Fruit fly (Drosophila melanogaster) whole organism, wandering third instar larva: ENCODE data around the gene CG13931.

Experiments
- Abd-B ChIP-seq: fragments of >200 bp; optimal IDR thresholded peaks from 2 replicates; lab custom pipeline; 2017; ENCODE audit warnings: missing biosample characterization, missing genetic modification characterization
- CG32264 ChIP-seq: fragments of 200-800 bp; sonication (Bioruptor generic); optimal IDR thresholded peaks from 2 replicates; lab custom pipeline; 2016; ENCODE audit warnings: missing biosample characterization, missing genetic modification characterization
- CG9705 ChIP-seq: fragments of 200-800 bp; sonication (Bioruptor generic); optimal IDR thresholded peaks from 2 replicates; lab custom pipeline; 2018; ENCODE audit warnings: missing biosample characterization, mild to moderate bottlenecking, missing genetic modification characterization
- CrebA ChIP-seq: fragments of 200-800 bp; sonication (Bioruptor generic); optimal IDR thresholded peaks from 2 replicates; lab custom pipeline; 2016; ENCODE audit warnings: missing biosample characterization, mild to moderate bottlenecking, missing genetic modification characterization, borderline replicate concordance
- Dif ChIP-seq: fragments of 200-275, 200-300 bp; sonication (Bioruptor generic); optimal IDR thresholded peaks from 2 replicates; lab custom pipeline; 2018; ENCODE audit warnings: missing biosample characterization, missing genetic modification characterization; ENCODE audit not compliant: partially characterized antibody
- GATAd ChIP-seq: sonication (Bioruptor generic); optimal IDR thresholded peaks from 2 replicates; lab custom pipeline; 2016; ENCODE audit warnings: missing biosample characterization, missing genetic modification characterization
- HLH106 ChIP-seq: fragments of 200-800 bp; optimal IDR thresholded peaks from 3 replicates; lab custom pipeline; 2019; ENCODE audit warnings: missing biosample characterization, mild to moderate bottlenecking, missing genetic modification characterization, moderate library complexity
- Hnf4 ChIP-seq: fragments of 200-800 bp; sonication (Bioruptor generic); optimal IDR thresholded peaks from 2 replicates; lab custom pipeline; 2016; ENCODE audit warnings: missing biosample characterization, mild to moderate bottlenecking, missing genetic modification characterization
- Hr78 ChIP-seq: fragments of >200 bp; optimal IDR thresholded peaks from 2 replicates; lab custom pipeline; 2017; ENCODE audit warnings: missing biosample characterization, missing genetic modification characterization
- Hr83 ChIP-seq: fragments of 200-300 bp; sonication (Bioruptor generic); optimal IDR thresholded peaks from 2 replicates; lab custom pipeline; 2016; ENCODE audit warnings: missing biosample characterization, mild to moderate bottlenecking, missing genetic modification characterization, moderate library complexity; ENCODE audit not compliant: poor library complexity, severe bottlenecking
- Jra ChIP-seq: sonication (Bioruptor generic); optimal IDR thresholded peaks from 2 replicates; lab custom pipeline; 2016; ENCODE audit warnings: missing biosample characterization, missing genetic modification characterization
- Mio ChIP-seq: sonication (Bioruptor generic); optimal IDR thresholded peaks from 2 replicates; lab custom pipeline; 2016; ENCODE audit warnings: missing biosample characterization, missing genetic modification characterization
- N ChIP-seq: fragments of >200 bp; optimal IDR thresholded peaks from 2 replicates; lab custom pipeline; 2018; ENCODE audit warnings: missing biosample characterization, missing external identifiers, missing genetic modification characterization
- OdsH ChIP-seq: fragments of 200-800 bp; sonication (Bioruptor generic); optimal IDR thresholded peaks from 2 replicates; lab custom pipeline; 2016; ENCODE audit warnings: missing biosample characterization, mild to moderate bottlenecking, missing genetic modification characterization
- Rel ChIP-seq, 2 experiments: fragments of 200-800 bp; sonication (Bioruptor generic) in 1 of 2; optimal IDR thresholded peaks; 2 replicates in 1 of 2; 3 replicates in 1 of 2; lab custom pipeline; 2016 to 2019; ENCODE audit warnings: mild to moderate bottlenecking in 2 of 2, missing biosample characterization in 2 of 2, missing genetic modification characterization in 2 of 2, moderate library complexity in 1 of 2
- Sp1 ChIP-seq: fragments of 200-800 bp; sonication (Bioruptor generic); optimal IDR thresholded peaks from 3 replicates; lab custom pipeline; 2019; ENCODE audit warnings: missing biosample characterization, mild to moderate bottlenecking, missing genetic modification characterization, moderate library complexity
- Vsx2 ChIP-seq: fragments of 200-300, 225-300 bp; sonication (Bioruptor generic); optimal IDR thresholded peaks from 2 replicates; lab custom pipeline; 2018; ENCODE audit warnings: missing biosample characterization, missing genetic modification characterization; ENCODE audit not compliant: partially characterized antibody
- br ChIP-seq: fragments of 200-800 bp; sonication (Bioruptor generic); optimal IDR thresholded peaks from 2 replicates; lab custom pipeline; 2016; ENCODE audit warnings: missing biosample characterization, missing genetic modification characterization
- brk ChIP-seq: fragments of 200-800 bp; sonication (Bioruptor generic); optimal IDR thresholded peaks from 2 replicates; lab custom pipeline; 2016; ENCODE audit warnings: missing biosample characterization, mild to moderate bottlenecking, missing genetic modification characterization
- dl ChIP-seq, 2 experiments: fragments of 175-275, 200-275 bp in 1 of 2; fragments of 200-275 bp in 1 of 2; sonication (Bioruptor generic); optimal IDR thresholded peaks; lab custom pipeline; 2018; ENCODE audit warnings: mild to moderate bottlenecking in 2 of 2, missing biosample characterization in 2 of 2, missing genetic modification characterization in 2 of 2, moderate library complexity in 2 of 2; ENCODE audit not compliant: partially characterized antibody in 2 of 2, insufficient read depth in 1 of 2
- dmrt93B ChIP-seq: fragments of 200-800 bp; sonication (Bioruptor generic); optimal IDR thresholded peaks from 2 replicates; lab custom pipeline; 2018; ENCODE audit warnings: missing biosample characterization, mild to moderate bottlenecking, missing genetic modification characterization
- dsf ChIP-seq: sonication (Bioruptor generic); optimal IDR thresholded peaks from 2 replicates; lab custom pipeline; 2016; ENCODE audit warnings: missing biosample characterization, missing genetic modification characterization, borderline replicate concordance
- ey ChIP-seq: fragments of 200-800 bp; sonication (Bioruptor generic); optimal IDR thresholded peaks from 2 replicates; lab custom pipeline; 2016; ENCODE audit warnings: missing biosample characterization, missing genetic modification characterization
- foxo ChIP-seq, 2 experiments: fragments of 200-800 bp; sonication (Bioruptor generic); optimal IDR thresholded peaks; 2 replicates in 1 of 2; 3 replicates in 1 of 2; lab custom pipeline; 2016 to 2017; ENCODE audit warnings: missing biosample characterization in 2 of 2, missing genetic modification characterization in 2 of 2
- fru ChIP-seq: fragments of 200-800 bp; sonication (Bioruptor generic); optimal IDR thresholded peaks from 3 replicates; lab custom pipeline; 2016; ENCODE audit warnings: missing biosample characterization, mild to moderate bottlenecking, missing genetic modification characterization
- h ChIP-seq: fragments of 200-800 bp; sonication (Bioruptor generic); optimal IDR thresholded peaks from 3 replicates; lab custom pipeline; 2016; ENCODE audit warnings: missing biosample characterization, mild to moderate bottlenecking, missing genetic modification characterization
- jim ChIP-seq: fragments of 175-275, 200-325 bp; sonication (Bioruptor generic); optimal IDR thresholded peaks from 2 replicates; lab custom pipeline; 2016; ENCODE audit warnings: missing biosample characterization, mild to moderate bottlenecking, missing genetic modification characterization
- lola ChIP-seq: fragments of >200 bp; optimal IDR thresholded peaks from 2 replicates; lab custom pipeline; 2017; ENCODE audit warnings: missing biosample characterization, missing genetic modification characterization
- pan ChIP-seq: fragments of >200 bp; optimal IDR thresholded peaks from 2 replicates; lab custom pipeline; 2017
- psq ChIP-seq: fragments of 200-800 bp; sonication (Bioruptor generic); optimal IDR thresholded peaks from 3 replicates; lab custom pipeline; 2017; ENCODE audit warnings: missing biosample characterization, mild to moderate bottlenecking, missing genetic modification characterization, moderate library complexity
- rgr ChIP-seq: fragments of 200-800 bp; sonication (Bioruptor generic); optimal IDR thresholded peaks from 3 replicates; lab custom pipeline; 2016; ENCODE audit warnings: missing biosample characterization, mild to moderate bottlenecking, missing genetic modification characterization
- sage ChIP-seq: fragments of 200-800 bp; sonication (Bioruptor generic); optimal IDR thresholded peaks from 2 replicates; lab custom pipeline; 2016; ENCODE audit warnings: missing biosample characterization, mild to moderate bottlenecking, missing genetic modification characterization
- sv ChIP-seq: fragments of 200-800 bp; sonication (Bioruptor generic); optimal IDR thresholded peaks from 3 replicates; lab custom pipeline; 2016; ENCODE audit warnings: missing biosample characterization, missing genetic modification characterization
- tai ChIP-seq: sonication (Bioruptor generic); optimal IDR thresholded peaks from 2 replicates; lab custom pipeline; 2016; ENCODE audit warnings: missing biosample characterization, missing genetic modification characterization
- usp ChIP-seq: fragments of >200 bp; optimal IDR thresholded peaks from 2 replicates; lab custom pipeline; 2017; ENCODE audit warnings: missing biosample characterization, missing genetic modification characterization
- woc ChIP-seq: sonication (Bioruptor generic); optimal IDR thresholded peaks from 2 replicates; lab custom pipeline; 2016; ENCODE audit warnings: missing biosample characterization, mild to moderate bottlenecking, missing genetic modification characterization

CG13931 gene

dm6 chr3L:1702367-1702927 is at the start of gene CG13931:
Gene CG13931 (minus strand): TSS chr3L:1702407.
- TF ChIP-seq N (GFP tag; lab: Kevin White, UChicago) (no peak), HLH106 (peak; percentile 22), pan (lab: Kevin White, UChicago) (no peak), foxo (GFP tag; optimal IDR thresholded peaks at IDR 0.05; lab: Kevin White, UChicago) (peak in 1 of 2 experiments; percentile 41), CrebA (GFP tag; lab: Kevin White, UChicago) (no peak), Hnf4 (GFP tag; lab: Kevin White, UChicago) (no peak), Hr83 (GFP tag; lab: Kevin White, UChicago) (no peak), psq (GFP tag; lab: Kevin White, UChicago) (no peak), h (GFP tag; lab: Kevin White, UChicago) (peak; percentile 28), Rel (GFP tag; optimal IDR thresholded peaks at IDR 0.05; lab: Kevin White, UChicago) (no peak), Rel (tag; optimal IDR thresholded peaks at IDR 0.05; lab: Kevin White, UChicago) (no peak), Dif (GFP tag; lab: Kevin White, UChicago) (no peak), rgr (GFP tag; lab: Kevin White, UChicago) (peak; percentile 31), sv (no peak), Mio (GFP tag; lab: Kevin White, UChicago) (no peak), woc (no peak), Jra (GFP tag; lab: Kevin White, UChicago) (no peak), br (GFP tag; lab: Kevin White, UChicago) (peak; percentile 28), fru (peak; percentile 16), OdsH (GFP tag; lab: Kevin White, UChicago) (peak; percentile 16), Sp1 (GFP tag; lab: Kevin White, UChicago) (peak; percentile 29), Vsx2 (GFP tag; lab: Kevin White, UChicago) (no peak), jim (GFP tag; lab: Kevin White, UChicago) (no peak), dmrt93B (GFP tag; lab: Kevin White, UChicago) (peak; percentile 13), ey (GFP tag; lab: Kevin White, UChicago) (peak; percentile 31), lola (GFP tag; lab: Kevin White, UChicago) (no peak), GATAd (GFP tag; lab: Kevin White, UChicago) (no peak), CG9705 (no peak)

- TF ChIP-seq dl (GFP tag; optimal IDR thresholded peaks at IDR 0.05; lab: Kevin White, UChicago; ENCODE audit: insufficient read depth in 1 of 2, partially characterized antibody in 2 of 2): no peak
- no peak for TF ChIP-seq psq (GFP tag; lab: Kevin White, UChicago)
- TF ChIP-seq Sp1 (GFP tag; lab: Kevin White, UChicago): no peak
- TF ChIP-seq Vsx2 (GFP tag; lab: Kevin White, UChicago): peak; percentile 51
Observed at dm6 chr3L:1748218-1748617, 46.0 kb upstream of the CG13931 start.

dm6 chr3L:1746338-1747199 is 44.4 kb upstream of the CG13931 start, which contains the start of gene CG13921:
Gene CG13921 (plus strand): TSS chr3L:1746907.
- TF ChIP-seq foxo (GFP tag; optimal IDR thresholded peaks at IDR 0.05; lab: Kevin White, UChicago): peak; percentile 96 to 100
- no peak for TF ChIP-seq N (GFP tag; lab: Kevin White, UChicago)
- no peak for TF ChIP-seq CrebA (GFP tag; lab: Kevin White, UChicago)
- peak; percentile 99 for TF ChIP-seq ey (GFP tag; lab: Kevin White, UChicago)
- peak; percentile 100 for TF ChIP-seq HLH106
- TF ChIP-seq h (GFP tag; lab: Kevin White, UChicago): peak; percentile 100
- TF ChIP-seq sage: peak; percentile 99
- TF ChIP-seq Jra (GFP tag; lab: Kevin White, UChicago): peak; percentile 98
- TF ChIP-seq Sp1 (GFP tag; lab: Kevin White, UChicago): peak; percentile 99
- no peak for TF ChIP-seq lola (GFP tag; lab: Kevin White, UChicago)
- TF ChIP-seq Dif (GFP tag; lab: Kevin White, UChicago): peak; percentile 4
- peak; percentile 99 for TF ChIP-seq CG32264 (GFP tag; lab: Kevin White, UChicago)
- TF ChIP-seq sv: peak; percentile 99
- no peak for TF ChIP-seq pan (lab: Kevin White, UChicago)
- peak; percentile 97 for TF ChIP-seq psq (GFP tag; lab: Kevin White, UChicago)
- TF ChIP-seq Abd-B (GFP tag; lab: Kevin White, UChicago): no peak
- TF ChIP-seq rgr (GFP tag; lab: Kevin White, UChicago): peak; percentile 99
- peak; percentile 99 for TF ChIP-seq OdsH (GFP tag; lab: Kevin White, UChicago)
- TF ChIP-seq usp (GFP tag; lab: Kevin White, UChicago): no peak
- peak; percentile 99 for TF ChIP-seq Hnf4 (GFP tag; lab: Kevin White, UChicago)
- peak; percentile 98 for TF ChIP-seq woc
- TF ChIP-seq tai: no peak
- TF ChIP-seq br (GFP tag; lab: Kevin White, UChicago): peak; percentile 99
- TF ChIP-seq Hr83 (GFP tag; lab: Kevin White, UChicago): peak; percentile 95
- peak; percentile 99 for TF ChIP-seq CG9705
- TF ChIP-seq dmrt93B (GFP tag; lab: Kevin White, UChicago): peak; percentile 99
- TF ChIP-seq fru: peak; percentile 99
- no peak for TF ChIP-seq Hr78
- TF ChIP-seq Rel (GFP tag; optimal IDR thresholded peaks at IDR 0.05; lab: Kevin White, UChicago): peak; percentile 97
- peak; percentile 93 for TF ChIP-seq Rel (tag; optimal IDR thresholded peaks at IDR 0.05; lab: Kevin White, UChicago)
- peak; percentile 33 for TF ChIP-seq jim (GFP tag; lab: Kevin White, UChicago)
- TF ChIP-seq brk (GFP tag; lab: Kevin White, UChicago): no peak
- peak; percentile 94 for TF ChIP-seq dsf (GFP tag; lab: Kevin White, UChicago)
- TF ChIP-seq Vsx2 (GFP tag; lab: Kevin White, UChicago): no peak
- peak; percentile 88 for TF ChIP-seq Mio (GFP tag; lab: Kevin White, UChicago)
